Worm (Caenorhabditis elegans): Measurements from ENCODE around the gene mak-2.

DNA sequence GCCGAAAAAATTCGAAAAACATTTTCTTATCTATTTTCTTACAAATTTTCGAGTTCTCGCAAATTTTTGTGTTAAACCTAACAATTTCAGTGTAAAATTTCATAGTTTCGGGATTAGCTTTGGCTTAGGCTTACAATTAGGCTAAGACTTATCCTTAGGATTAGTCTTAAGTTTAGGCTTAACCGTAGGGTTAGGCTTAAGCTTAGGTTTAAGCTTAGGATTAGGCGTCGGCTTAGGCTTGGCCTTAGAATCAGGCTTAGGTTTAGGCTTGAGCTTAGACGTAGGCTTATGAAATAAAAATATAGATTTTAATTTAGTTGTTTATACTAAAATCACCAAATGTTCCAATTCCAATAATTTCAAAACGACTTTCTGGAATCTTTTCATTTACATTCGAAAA, 29.1 kb upstream of the mak-2 start:
- TF ChIP-seq ahr-1 (tag; optimal IDR thresholded peaks at IDR 0.05) = no peak
- TF ChIP-seq dmd-4 (tag; optimal IDR thresholded peaks at IDR 0.05; ENCODE audit: borderline replicate concordance) = no peak
- no peak for TF ChIP-seq pat-9 (tag; optimal IDR thresholded peaks at IDR 0.05)
